Worm (Caenorhabditis elegans): Measurements from ENCODE around the gene zipt-16.

DNA sequence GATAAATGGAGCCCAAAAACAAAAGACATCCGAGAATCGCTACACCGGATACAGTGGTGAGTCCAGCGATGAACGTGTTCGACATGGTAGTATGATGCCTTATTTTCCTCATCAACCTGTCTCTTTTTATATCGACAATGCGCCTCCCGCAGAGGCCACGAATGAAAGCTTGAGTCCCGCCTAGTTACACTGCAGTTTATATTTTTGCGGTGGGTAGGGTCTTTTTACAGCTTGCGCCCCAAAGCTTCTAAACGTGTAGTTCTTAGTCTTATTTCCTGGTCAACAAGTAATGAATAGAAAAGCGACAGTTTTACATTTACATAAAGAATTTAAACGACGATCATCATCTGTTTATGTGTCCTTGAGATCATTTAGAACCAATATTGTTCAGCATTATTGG lies 12.6 kb upstream of the zipt-16 start, which contains the start of gene col-156:
- TF ChIP-seq snpc-4 (tag; optimal IDR thresholded peaks at IDR 0.05) (no peak), sptf-1 (tag; optimal IDR thresholded peaks at IDR 0.05) (no peak), pha-4 (tag; optimal IDR thresholded peaks at IDR 0.05) (no peak), lsy-2 (tag; optimal IDR thresholded peaks at IDR 0.05) (no peak), mls-2 (tag; optimal IDR thresholded peaks at IDR 0.05) (no peak), nhr-28 (tag; optimal IDR thresholded peaks at IDR 0.05) (no peak)
